Worm (Caenorhabditis elegans) whole organism, late embryonic: ENCODE measurements around the gene mlc-3.
A peak's percentile ranks its signal among the peaks of the same experiment; 100 is the strongest.

Experiments used
- C08G9.2 ChIP-seq: sonication (generic microtip); optimal IDR thresholded peaks from 2 replicates; lab custom pipeline; 2016; ENCODE audit warnings: mild to moderate bottlenecking, missing genetic modification characterization, moderate library complexity, missing compliant biosample characterization
- C38D4.7 ChIP-seq: fragments of 200-800 bp; sonication (Bioruptor generic); optimal IDR thresholded peaks from 2 replicates; lab custom pipeline; 2018; ENCODE audit warnings: mild to moderate bottlenecking, missing genetic modification characterization, moderate library complexity, missing compliant biosample characterization
- ama-1 ChIP-seq: fragments of 150-350 bp; optimal IDR thresholded peaks from 2 replicates; lab custom pipeline; 2014
- ceh-18 ChIP-seq: sonication (generic microtip); optimal IDR thresholded peaks from 2 replicates; lab custom pipeline; 2016; ENCODE audit warnings: missing genetic modification characterization, missing compliant biosample characterization
- ceh-22 ChIP-seq: sonication (generic microtip); optimal IDR thresholded peaks from 2 replicates; lab custom pipeline; 2017; ENCODE audit warnings: missing biosample characterization, missing genetic modification characterization
- ceh-24 ChIP-seq: sonication (generic microtip); optimal IDR thresholded peaks from 2 replicates; lab custom pipeline; 2016; ENCODE audit warnings: mild to moderate bottlenecking, missing genetic modification characterization, missing compliant biosample characterization
- ceh-30 ChIP-seq: fragments of 150-350 bp; optimal IDR thresholded peaks from 2 replicates; lab custom pipeline; 2014; ENCODE audit warnings: missing biosample characterization, missing genetic modification characterization
- ceh-31 ChIP-seq: sonication (generic microtip); optimal IDR thresholded peaks from 2 replicates; lab custom pipeline; 2016; ENCODE audit warnings: missing genetic modification characterization, missing compliant biosample characterization
- ceh-34 ChIP-seq: sonication (generic microtip); optimal IDR thresholded peaks from 2 replicates; lab custom pipeline; 2016; ENCODE audit warnings: mild to moderate bottlenecking, missing genetic modification characterization, missing compliant biosample characterization
- ceh-45 ChIP-seq: fragments of 200-800 bp; sonication (Bioruptor generic); IDR thresholded peaks from 2 replicates; pipeline ENCODE4 v1.3.6; 2022; ENCODE audit warnings: missing genetic modification reagents, missing genetic modification characterization, missing compliant biosample characterization
- ceh-6 ChIP-seq: fragments of 200-800 bp; sonication (Bioruptor generic); optimal IDR thresholded peaks from 2 replicates; lab custom pipeline; 2018; ENCODE audit warnings: mild to moderate bottlenecking, missing genetic modification characterization, missing compliant biosample characterization
- ceh-9 ChIP-seq: sonication (generic microtip); optimal IDR thresholded peaks from 2 replicates; lab custom pipeline; 2016; ENCODE audit warnings: mild to moderate bottlenecking, missing genetic modification characterization, inconsistent platforms, missing compliant biosample characterization
- che-1 ChIP-seq: sonication (generic microtip); optimal IDR thresholded peaks from 2 replicates; lab custom pipeline; 2016; ENCODE audit warnings: mild to moderate bottlenecking, missing genetic modification characterization, missing compliant biosample characterization
- dmd-4 ChIP-seq: sonication (generic microtip); optimal IDR thresholded peaks from 2 replicates; lab custom pipeline; 2016; ENCODE audit warnings: borderline replicate concordance, missing genetic modification characterization, missing compliant biosample characterization
- elt-4 ChIP-seq: sonication (generic microtip); optimal IDR thresholded peaks from 2 replicates; lab custom pipeline; 2016; ENCODE audit warnings: missing genetic modification characterization, missing compliant biosample characterization
- eyg-1 ChIP-seq: sonication (generic microtip); optimal IDR thresholded peaks from 2 replicates; lab custom pipeline; 2016; ENCODE audit warnings: missing genotype, missing genetic modification characterization, missing compliant biosample characterization
- fax-1 ChIP-seq: sonication (generic microtip); optimal IDR thresholded peaks from 2 replicates; lab custom pipeline; 2016; ENCODE audit warnings: missing genotype, missing genetic modification characterization, missing compliant biosample characterization
- gmeb-2 ChIP-seq: sonication (generic microtip); optimal IDR thresholded peaks from 2 replicates; lab custom pipeline; 2016; ENCODE audit warnings: missing genetic modification characterization, inconsistent platforms, missing compliant biosample characterization
- hlh-15 ChIP-seq: sonication (generic microtip); optimal IDR thresholded peaks from 2 replicates; lab custom pipeline; 2016; ENCODE audit warnings: missing genetic modification characterization, missing compliant biosample characterization
- hlh-30 ChIP-seq: sonication (generic microtip); optimal IDR thresholded peaks from 2 replicates; lab custom pipeline; 2017; ENCODE audit warnings: antibody characterized with exemption, missing genetic modification characterization, missing compliant biosample characterization; ENCODE audit not compliant: insufficient read depth
- hlh-8 ChIP-seq: sonication (generic microtip); optimal IDR thresholded peaks from 2 replicates; lab custom pipeline; 2016; ENCODE audit warnings: missing genotype, missing genetic modification characterization, missing compliant biosample characterization
- lim-6 ChIP-seq: sonication (generic microtip); optimal IDR thresholded peaks from 2 replicates; lab custom pipeline; 2016; ENCODE audit warnings: missing genetic modification characterization, missing compliant biosample characterization
- lin-11 ChIP-seq: fragments of 200-800 bp; sonication (Bioruptor generic); optimal IDR thresholded peaks from 2 replicates; lab custom pipeline; 2018; ENCODE audit warnings: mild to moderate bottlenecking, missing genetic modification characterization, missing compliant biosample characterization
- madf-2 ChIP-seq: sonication (generic microtip); optimal IDR thresholded peaks from 2 replicates; lab custom pipeline; 2017; ENCODE audit warnings: missing genetic modification characterization, missing compliant biosample characterization
- mec-3 ChIP-seq: sonication (generic microtip); optimal IDR thresholded peaks from 2 replicates; lab custom pipeline; 2016; ENCODE audit warnings: borderline replicate concordance, missing genetic modification characterization, missing compliant biosample characterization
- nfya-1 ChIP-seq: sonication (generic microtip); optimal IDR thresholded peaks from 2 replicates; lab custom pipeline; 2017; ENCODE audit warnings: missing genetic modification characterization, mild to moderate bottlenecking, missing compliant biosample characterization, antibody characterized with exemption, moderate library complexity
- nhr-11 ChIP-seq: fragments of 150-350 bp; optimal IDR thresholded peaks from 2 replicates; lab custom pipeline; 2014; ENCODE audit warnings: missing biosample characterization, missing genetic modification characterization
- nhr-232 ChIP-seq: sonication (generic microtip); optimal IDR thresholded peaks from 2 replicates; lab custom pipeline; 2016; ENCODE audit warnings: missing genetic modification characterization, missing compliant biosample characterization
- npax-4 ChIP-seq: sonication (generic microtip); optimal IDR thresholded peaks from 2 replicates; lab custom pipeline; 2016; ENCODE audit warnings: missing genetic modification characterization, missing compliant biosample characterization
- pag-3 ChIP-seq: sonication (generic microtip); optimal IDR thresholded peaks from 2 replicates; lab custom pipeline; 2016; ENCODE audit warnings: missing compliant biosample characterization, missing genetic modification characterization, borderline replicate concordance
- pat-9 ChIP-seq: fragments of 200-800 bp; sonication (Bioruptor generic); optimal IDR thresholded peaks from 2 replicates; lab custom pipeline; 2018; ENCODE audit warnings: mild to moderate bottlenecking, missing genetic modification characterization, moderate library complexity, missing compliant biosample characterization
- pha-2 ChIP-seq: sonication (generic microtip); optimal IDR thresholded peaks from 2 replicates; lab custom pipeline; 2017; ENCODE audit warnings: mild to moderate bottlenecking, missing genetic modification characterization, missing compliant biosample characterization
- pha-4 ChIP-seq: fragments of 150-350 bp; optimal IDR thresholded peaks from 2 replicates; lab custom pipeline; 2018; ENCODE audit warnings: missing biosample characterization, missing genetic modification reagents, missing genetic modification characterization
- ref-2 ChIP-seq: sonication (generic microtip); optimal IDR thresholded peaks from 2 replicates; lab custom pipeline; 2016; ENCODE audit warnings: missing genetic modification characterization, missing compliant biosample characterization
- rnt-1 ChIP-seq: sonication (generic microtip); optimal IDR thresholded peaks from 2 replicates; lab custom pipeline; 2016; ENCODE audit warnings: missing genetic modification characterization, missing compliant biosample characterization
- sdc-2 ChIP-seq: sonication (generic microtip); optimal IDR thresholded peaks from 2 replicates; lab custom pipeline; 2016; ENCODE audit warnings: missing genotype, missing genetic modification characterization, missing compliant biosample characterization
- sox-2 ChIP-seq: fragments of 200-800 bp; sonication (Bioruptor generic); IDR thresholded peaks from 2 replicates; pipeline ENCODE4 v1.3.6; 2022; ENCODE audit warnings: missing genetic modification reagents, missing genetic modification characterization, missing compliant biosample characterization
- tbx-2 ChIP-seq: sonication (generic microtip); optimal IDR thresholded peaks from 2 replicates; lab custom pipeline; 2016; ENCODE audit warnings: missing genetic modification characterization, missing compliant biosample characterization
- tbx-7 ChIP-seq: sonication (generic microtip); optimal IDR thresholded peaks from 2 replicates; lab custom pipeline; 2016; ENCODE audit warnings: missing genotype, missing genetic modification characterization, missing compliant biosample characterization
- unc-3 ChIP-seq, 2 experiments: fragments of 200-800 bp in 1 of 2; sonication (Bioruptor generic) in 1 of 2; sonication (generic microtip) in 1 of 2; conservative IDR thresholded peaks in 1 of 2; optimal IDR thresholded peaks in 1 of 2; 2 replicates each; pipeline versions ENCODE4 v1.3.6 to Lab custom; 2016 to 2022; ENCODE audit warnings: missing compliant biosample characterization in 2 of 2, missing genetic modification characterization in 2 of 2, missing genetic modification reagents in 1 of 2
- unc-42 ChIP-seq: sonication (generic microtip); optimal IDR thresholded peaks from 2 replicates; lab custom pipeline; 2016; ENCODE audit warnings: missing genotype, missing genetic modification characterization, missing compliant biosample characterization
- unc-55 ChIP-seq: sonication (generic microtip); optimal IDR thresholded peaks from 2 replicates; lab custom pipeline; 2017; ENCODE audit warnings: missing biosample characterization, missing genetic modification reagents, missing genetic modification characterization
- zip-5 ChIP-seq: sonication (generic microtip); optimal IDR thresholded peaks from 2 replicates; lab custom pipeline; 2016; ENCODE audit warnings: missing genetic modification characterization, missing compliant biosample characterization

The mlc-3 gene

ce11 chrIII:5563680-5564079 is 1.1 kb upstream of the mlc-3 start:
- no peak for TF ChIP-seq ceh-22 (tag; lab: Kevin White, UChicago)
- no peak for TF ChIP-seq hlh-30 (tag; lab: Kevin White, UChicago)
- no peak for TF ChIP-seq pag-3
- TF ChIP-seq mec-3, result no peak
- TF ChIP-seq rnt-1 (tag; lab: Kevin White, UChicago), result peak; percentile 65
- TF ChIP-seq fax-1 (tag; lab: Kevin White, UChicago), result no peak
- peak; percentile 42 for TF ChIP-seq unc-55 (GFP tag; lab: Kevin White, UChicago)
- no peak for TF ChIP-seq madf-2
- peak; percentile 54 for TF ChIP-seq hlh-8 (tag; lab: Kevin White, UChicago)
- no peak for TF ChIP-seq ceh-31 (tag; lab: Kevin White, UChicago)
- TF ChIP-seq C08G9.2 (tag; lab: Kevin White, UChicago), result no peak
- TF ChIP-seq sox-2 (GFP tag; lab: Robert Waterston, UW), result no peak
- no peak for TF ChIP-seq ceh-45 (GFP tag; lab: Robert Waterston, UW)
- peak; percentile 39 for TF ChIP-seq ref-2 (tag; lab: Kevin White, UChicago)
- no peak for TF ChIP-seq npax-4 (tag; lab: Kevin White, UChicago)
- no peak for TF ChIP-seq che-1 (tag; lab: Kevin White, UChicago)
- TF ChIP-seq tbx-7 (tag; lab: Kevin White, UChicago), result no peak
- TF ChIP-seq tbx-2 (tag; lab: Kevin White, UChicago), result peak; percentile 56
- TF ChIP-seq nfya-1 (tag; lab: Kevin White, UChicago), result peak; percentile 62
- no peak for TF ChIP-seq eyg-1
- TF ChIP-seq lim-6 (tag; lab: Kevin White, UChicago), result no peak
- peak; percentile 60 for TF ChIP-seq ceh-34
- TF ChIP-seq lin-11 (tag; lab: Kevin White, UChicago), result no peak
- peak; percentile 25 for TF ChIP-seq pat-9 (tag; lab: Kevin White, UChicago)
- TF ChIP-seq ama-1 (lab: Kevin White, UChicago), result no peak
- TF ChIP-seq ceh-18, result peak; percentile 86

- TF ChIP-seq nhr-11 (tag; lab: Kevin White, UChicago), result no peak
- TF ChIP-seq elt-4 (tag; lab: Kevin White, UChicago), result no peak
- no peak for TF ChIP-seq hlh-8 (tag; lab: Kevin White, UChicago)
- no peak for TF ChIP-seq tbx-2 (tag; lab: Kevin White, UChicago)
- no peak for TF ChIP-seq unc-42 (tag; lab: Kevin White, UChicago)
- TF ChIP-seq dmd-4, result no peak
- no peak for TF ChIP-seq hlh-15 (tag; lab: Kevin White, UChicago)
- no peak for TF ChIP-seq ceh-6 (GFP tag; lab: Kevin White, UChicago)
- TF ChIP-seq ceh-24, result no peak
- TF ChIP-seq gmeb-2 (tag; lab: Kevin White, UChicago), result no peak
- no peak for TF ChIP-seq zip-5 (tag; lab: Kevin White, UChicago)
- no peak for TF ChIP-seq pha-4
Observed at ce11 chrIII:5564325-5564724, 500 bp upstream of the mlc-3 start.

- TF ChIP-seq unc-55 (GFP tag; lab: Kevin White, UChicago) (peak; percentile 8), nhr-232 (tag; lab: Kevin White, UChicago) (no peak)
Observed at ce11 chrIII:5565699-5566098, 874 bp downstream of the mlc-3 start.

ce11 chrIII:5566496-5566895 is 1.7 kb downstream of the mlc-3 start:
- TF ChIP-seq nhr-11 (tag; lab: Kevin White, UChicago) (no peak), unc-3 (GFP tag; conservative IDR thresholded peaks at IDR 0.05; lab: Robert Waterston, UW) (no peak), unc-3 (tag; optimal IDR thresholded peaks at IDR 0.05; lab: Kevin White, UChicago) (no peak), unc-42 (tag; lab: Kevin White, UChicago) (no peak), sdc-2 (tag; lab: Kevin White, UChicago) (no peak), lin-11 (tag; lab: Kevin White, UChicago) (no peak), pat-9 (tag; lab: Kevin White, UChicago) (no peak), ama-1 (lab: Kevin White, UChicago) (no peak), ceh-30 (tag; lab: Kevin White, UChicago) (no peak), pha-4 (no peak), ceh-9 (tag; lab: Kevin White, UChicago) (no peak), ceh-24 (no peak), pha-2 (tag; lab: Kevin White, UChicago) (no peak), C38D4.7 (no peak), mec-3 (no peak)
